Worm (Caenorhabditis elegans) whole organism, L4/young adult: ENCODE measurements around the gene T20B12.7.

Experiments
- W03F9.2 ChIP-seq: fragments of 150-350 bp; optimal IDR thresholded peaks from 2 replicates; lab custom pipeline; 2014; ENCODE audit warnings: missing biosample characterization, missing genetic modification characterization
- him-1 ChIP-seq: sonication (generic microtip); optimal IDR thresholded peaks from 2 replicates; lab custom pipeline; 2016; ENCODE audit warnings: missing genotype, missing genetic modification reagents, missing genetic modification characterization, missing compliant biosample characterization

DNA sequence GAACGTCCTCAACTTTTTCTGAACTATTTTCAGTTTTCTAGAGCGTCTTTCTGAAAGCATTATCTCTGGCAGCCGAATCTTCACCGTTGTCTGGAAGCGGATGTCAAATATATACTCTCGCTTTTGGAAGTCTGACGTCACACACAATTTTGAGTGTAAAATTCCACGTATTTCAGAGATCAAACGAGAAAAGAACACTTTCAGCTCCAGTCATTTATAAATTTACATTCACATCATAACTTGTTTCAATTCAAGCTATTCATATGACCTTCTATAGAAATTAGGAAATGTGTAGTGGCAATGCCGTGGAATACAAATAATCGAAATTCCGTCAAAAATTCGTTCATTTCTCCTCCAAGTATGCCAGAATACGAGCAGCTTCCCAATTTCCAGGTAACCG is 13.2 kb downstream of the T20B12.7 start, which contains the start of gene F08F8.11:
- TF ChIP-seq him-1 (tag; lab: Kevin White, UChicago): no peak
- TF ChIP-seq W03F9.2 (tag; lab: Kevin White, UChicago): no peak
